Fruit fly (Drosophila melanogaster) whole organism: Measurements from ENCODE around the gene M6.

Source experiments
- pan ChIP-seq: fragments of >200 bp; optimal IDR thresholded peaks from 2 replicates; lab custom pipeline; 2017
- psq ChIP-seq: fragments of >200 bp; optimal IDR thresholded peaks from 2 replicates; lab custom pipeline; 2017

dm6 chr3L:21536857-21537256, 29.2 kb downstream of the M6 start, which contains the start of gene Rpn10:
- TF ChIP-seq pan: no peak
- TF ChIP-seq psq: no peak
